Fruit fly (Drosophila melanogaster) whole organism, embryonic: Measurements from ENCODE around the gene CG13138.

Experiments
- Abd-B ChIP-seq: fragments of 200-800 bp; sonication (Bioruptor generic); optimal IDR thresholded peaks from 2 replicates; lab custom pipeline; 2018; ENCODE audit warnings: missing biosample characterization, mild to moderate bottlenecking, missing genetic modification characterization, moderate library complexity
- Asciz ChIP-seq: fragments of 200-800 bp; sonication (Bioruptor generic); optimal IDR thresholded peaks from 2 replicates; lab custom pipeline; 2017; ENCODE audit warnings: missing biosample characterization, mild to moderate bottlenecking, missing genetic modification characterization, missing genetic modification reagents
- Bdp1 ChIP-seq: fragments of 200-800 bp; sonication (Bioruptor generic); optimal IDR thresholded peaks from 3 replicates; lab custom pipeline; 2016; ENCODE audit warnings: missing biosample characterization, missing genetic modification characterization
- CG10209 ChIP-seq: fragments of 200-800 bp; sonication (Bioruptor generic); optimal IDR thresholded peaks from 3 replicates; lab custom pipeline; 2017; ENCODE audit warnings: missing biosample characterization, mild to moderate bottlenecking, missing genetic modification characterization, missing genetic modification reagents
- CG1024 ChIP-seq: fragments of 200-800 bp; sonication (Bioruptor generic); IDR thresholded peaks from 2 replicates; pipeline ENCODE4 v1.3.6; 2022; ENCODE audit warnings: missing biosample characterization, missing genetic modification characterization
- CG10431 ChIP-seq: fragments of 200-800 bp; sonication (Bioruptor generic); optimal IDR thresholded peaks from 3 replicates; lab custom pipeline; 2018; ENCODE audit warnings: missing biosample characterization, mild to moderate bottlenecking, missing genetic modification characterization
- CG10565 ChIP-seq: fragments of 200-800 bp; sonication (Bioruptor generic); optimal IDR thresholded peaks from 3 replicates; lab custom pipeline; 2016; ENCODE audit warnings: missing biosample characterization, mild to moderate bottlenecking, missing genetic modification characterization
- CG11560 ChIP-seq: fragments of 200-800 bp; sonication (Bioruptor generic); IDR thresholded peaks from 3 replicates; pipeline ENCODE4 v1.3.6; 2022; ENCODE audit warnings: missing biosample characterization, missing genetic modification characterization
- CG11723 ChIP-seq: fragments of 200-800 bp; sonication (Bioruptor generic); optimal IDR thresholded peaks from 2 replicates; lab custom pipeline; 2017; ENCODE audit warnings: missing biosample characterization, mild to moderate bottlenecking, missing genetic modification characterization
- CG13287 ChIP-seq: fragments of 200-800 bp; sonication (Bioruptor generic); IDR thresholded peaks from 2 replicates; pipeline ENCODE4 v1.3.6; 2022; ENCODE audit warnings: missing biosample characterization, missing genetic modification characterization; ENCODE audit not compliant: partially characterized antibody
- CG13296 ChIP-seq: fragments of 200-800 bp; sonication (Bioruptor generic); optimal IDR thresholded peaks from 3 replicates; lab custom pipeline; 2018; ENCODE audit warnings: missing biosample characterization, mild to moderate bottlenecking, missing genetic modification characterization
- CG17829 ChIP-seq: fragments of 200-800 bp; optimal IDR thresholded peaks from 2 replicates; lab custom pipeline; 2019; ENCODE audit warnings: missing biosample characterization, mild to moderate bottlenecking, missing genetic modification characterization, moderate library complexity
- CG1792 ChIP-seq: fragments of 200-800 bp; sonication (Bioruptor generic); optimal IDR thresholded peaks from 2 replicates; lab custom pipeline; 2016; ENCODE audit warnings: missing biosample characterization, missing genetic modification characterization
- CG18599 ChIP-seq: fragments of 200-800 bp; sonication (Bioruptor generic); optimal IDR thresholded peaks from 3 replicates; lab custom pipeline; 2017; ENCODE audit warnings: missing biosample characterization, missing genetic modification characterization, mild to moderate bottlenecking, moderate library complexity, missing genetic modification reagents
- CG2202 ChIP-seq: fragments of 200-800 bp; sonication (Bioruptor generic); optimal IDR thresholded peaks from 2 replicates; lab custom pipeline; 2018; ENCODE audit warnings: missing biosample characterization, mild to moderate bottlenecking, missing genetic modification characterization
- CG2712 ChIP-seq: fragments of 200-800 bp; optimal IDR thresholded peaks from 3 replicates; lab custom pipeline; 2019; ENCODE audit warnings: missing biosample characterization, mild to moderate bottlenecking, missing genetic modification characterization, moderate library complexity
- CG3065 ChIP-seq: fragments of 200-800 bp; sonication (Bioruptor generic); optimal IDR thresholded peaks from 2 replicates; lab custom pipeline; 2016; ENCODE audit warnings: missing biosample characterization, missing genetic modification characterization
- CG34224 ChIP-seq: fragments of 200-800 bp; sonication (Bioruptor generic); IDR thresholded peaks from 3 replicates; pipeline ENCODE4 v1.3.6; 2022; ENCODE audit warnings: missing biosample characterization, missing genetic modification characterization; ENCODE audit not compliant: partially characterized antibody
- CG34376 ChIP-seq: fragments of 200-800 bp; sonication (Bioruptor generic); optimal IDR thresholded peaks from 2 replicates; lab custom pipeline; 2018; ENCODE audit warnings: missing biosample characterization, mild to moderate bottlenecking, missing genetic modification characterization
- CG43689 ChIP-seq: fragments of 200-800 bp; sonication (Bioruptor generic); IDR thresholded peaks from 2 replicates; pipeline ENCODE4 v1.3.6; 2022; ENCODE audit warnings: missing biosample characterization, missing genetic modification characterization
- CG7372 ChIP-seq: fragments of 200-800 bp; sonication (Bioruptor generic); IDR thresholded peaks from 2 replicates; pipeline ENCODE4 v1.3.6; 2022; ENCODE audit warnings: missing biosample characterization, missing genetic modification characterization
- CG7786 ChIP-seq: fragments of 200-800 bp; sonication (Bioruptor generic); optimal IDR thresholded peaks from 2 replicates; lab custom pipeline; 2016; ENCODE audit warnings: missing biosample characterization, missing genetic modification characterization
- CG9727 ChIP-seq: fragments of 200-800 bp; sonication (Bioruptor generic); optimal IDR thresholded peaks from 3 replicates; lab custom pipeline; 2017; ENCODE audit warnings: missing biosample characterization, mild to moderate bottlenecking, missing genetic modification characterization
- CkIIα-i1 ChIP-seq: fragments of 200-800 bp; sonication (Bioruptor generic); IDR thresholded peaks from 2 replicates; pipeline ENCODE4 v1.3.6; 2022; ENCODE audit warnings: missing biosample characterization, missing genetic modification characterization
- Dek ChIP-seq: fragments of 200-800 bp; sonication (Bioruptor generic); optimal IDR thresholded peaks from 3 replicates; lab custom pipeline; 2019; ENCODE audit warnings: missing biosample characterization, mild to moderate bottlenecking, missing genetic modification characterization, moderate library complexity
- Ets65A ChIP-seq: fragments of 200-800 bp; sonication (Bioruptor generic); peaks from one replicate; lab custom pipeline; 2016; ENCODE audit warnings: missing biosample characterization, missing genetic modification characterization
- Fer1 ChIP-seq: fragments of 200-800 bp; sonication (Bioruptor generic); optimal IDR thresholded peaks from 2 replicates; lab custom pipeline; 2017; ENCODE audit warnings: missing biosample characterization, mild to moderate bottlenecking, missing genetic modification characterization
- HLH3B ChIP-seq: fragments of 200-800 bp; sonication (Bioruptor generic); IDR thresholded peaks from 2 replicates; pipeline ENCODE4 v1.3.6; 2022; ENCODE audit warnings: missing biosample characterization, missing genetic modification characterization
- Hr3 ChIP-seq: fragments of 200-800 bp; sonication (Bioruptor generic); optimal IDR thresholded peaks from 3 replicates; lab custom pipeline; 2016; ENCODE audit warnings: missing biosample characterization, missing genetic modification characterization
- MESR4 ChIP-seq: fragments of 200-800 bp; sonication (Bioruptor generic); optimal IDR thresholded peaks from 2 replicates; lab custom pipeline; 2018; ENCODE audit warnings: missing biosample characterization, mild to moderate bottlenecking, missing genetic modification characterization, moderate library complexity
- Sry-β ChIP-seq: fragments of 200-800 bp; sonication (Bioruptor generic); optimal IDR thresholded peaks from 2 replicates; lab custom pipeline; 2018; ENCODE audit warnings: missing biosample characterization, mild to moderate bottlenecking, missing genetic modification characterization, moderate library complexity
- Usf ChIP-seq: fragments of 200-800 bp; sonication (Bioruptor generic); optimal IDR thresholded peaks from 2 replicates; lab custom pipeline; 2017; ENCODE audit warnings: missing genotype, missing biosample characterization, missing genetic modification characterization
- ac ChIP-seq: fragments of 200-800 bp; sonication (Bioruptor generic); optimal IDR thresholded peaks from 3 replicates; lab custom pipeline; 2017; ENCODE audit warnings: missing biosample characterization, mild to moderate bottlenecking, missing genetic modification characterization
- ara ChIP-seq: fragments of 200-800 bp; sonication (Bioruptor generic); IDR thresholded peaks from 2 replicates; pipeline ENCODE4 v1.3.6; 2022; ENCODE audit warnings: missing biosample characterization, missing genetic modification characterization
- ato ChIP-seq: fragments of 200-800 bp; sonication (Bioruptor generic); IDR thresholded peaks from 2 replicates; pipeline ENCODE4 v1.3.6; 2022; ENCODE audit warnings: missing biosample characterization, missing genetic modification characterization; ENCODE audit not compliant: partially characterized antibody
- bab2 ChIP-seq: fragments of 200-800 bp; sonication (Bioruptor generic); optimal IDR thresholded peaks from 2 replicates; lab custom pipeline; 2016; ENCODE audit warnings: missing biosample characterization, missing genetic modification characterization
- dan ChIP-seq: fragments of 200-800 bp; sonication (Bioruptor generic); IDR thresholded peaks from 2 replicates; pipeline ENCODE4 v1.3.6; 2022; ENCODE audit warnings: missing biosample characterization, missing genetic modification characterization
- danr ChIP-seq: fragments of 200-800 bp; sonication (Bioruptor generic); IDR thresholded peaks from 2 replicates; pipeline ENCODE4 v1.3.6; 2022; ENCODE audit warnings: missing biosample characterization, missing genetic modification characterization
- emc ChIP-seq: fragments of 200-800 bp; sonication (Bioruptor generic); optimal IDR thresholded peaks from 2 replicates; lab custom pipeline; 2016; ENCODE audit warnings: missing biosample characterization, missing genetic modification characterization
- en ChIP-seq: fragments of 200-800 bp; sonication (Bioruptor generic); optimal IDR thresholded peaks from 2 replicates; lab custom pipeline; 2016; ENCODE audit warnings: missing biosample characterization, missing genetic modification characterization
- grn ChIP-seq: fragments of 200-800 bp; sonication (Bioruptor generic); optimal IDR thresholded peaks from 3 replicates; lab custom pipeline; 2017; ENCODE audit warnings: missing biosample characterization, missing genetic modification characterization
- hb ChIP-seq: fragments of 200-800 bp; sonication (Bioruptor generic); IDR thresholded peaks from 3 replicates; pipeline ENCODE4 v1.3.6; 2022; ENCODE audit warnings: missing biosample characterization, missing genetic modification characterization; ENCODE audit not compliant: partially characterized antibody
- lilli ChIP-seq: fragments of 200-800 bp; sonication (Bioruptor generic); optimal IDR thresholded peaks from 3 replicates; lab custom pipeline; 2016; ENCODE audit warnings: missing biosample characterization, missing genetic modification characterization
- lmd ChIP-seq: fragments of 200-800 bp; sonication (Bioruptor generic); IDR thresholded peaks from 2 replicates; pipeline ENCODE4 v1.3.6; 2022; ENCODE audit warnings: missing biosample characterization, missing genetic modification characterization
- luna ChIP-seq: fragments of 200-800 bp; sonication (Bioruptor generic); optimal IDR thresholded peaks from 2 replicates; lab custom pipeline; 2016; ENCODE audit warnings: missing biosample characterization, missing genetic modification characterization
- p53 ChIP-seq: fragments of 200-800 bp; sonication (Bioruptor generic); optimal IDR thresholded peaks from 2 replicates; lab custom pipeline; 2016; ENCODE audit warnings: missing biosample characterization, missing genetic modification characterization
- sisA ChIP-seq: fragments of 200-800 bp; sonication (Bioruptor generic); IDR thresholded peaks from 2 replicates; pipeline ENCODE4 v1.3.6; 2022; ENCODE audit warnings: missing biosample characterization, missing genetic modification characterization
- sug ChIP-seq: fragments of 200-800 bp; optimal IDR thresholded peaks from 2 replicates; lab custom pipeline; 2019; ENCODE audit warnings: missing biosample characterization, mild to moderate bottlenecking, missing genetic modification characterization, moderate library complexity
- tap ChIP-seq: fragments of 200-800 bp; optimal IDR thresholded peaks from 3 replicates; lab custom pipeline; 2019; ENCODE audit warnings: missing biosample characterization, mild to moderate bottlenecking, missing genetic modification characterization, moderate library complexity
- toy ChIP-seq: fragments of 200-800 bp; sonication (Bioruptor generic); IDR thresholded peaks from 2 replicates; pipeline ENCODE4 v1.3.6; 2022; ENCODE audit warnings: missing biosample characterization, missing genetic modification characterization
- ttk ChIP-seq: fragments of 200-800 bp; sonication (Bioruptor generic); IDR thresholded peaks from 2 replicates; pipeline ENCODE4 v2.1.2; 2022; ENCODE audit warnings: missing biosample characterization, missing genetic modification characterization
- zf30C ChIP-seq: fragments of 200-800 bp; sonication (Bioruptor generic); optimal IDR thresholded peaks from 3 replicates; lab custom pipeline; 2018; ENCODE audit warnings: missing biosample characterization, mild to moderate bottlenecking, missing genetic modification characterization

Gene CG13138

dm6 chr2L:10342471-10342870 lies 40.7 kb upstream of the CG13138 start, which contains the start of gene Sps2 (continued):
- no peak for TF ChIP-seq CG7786
- TF ChIP-seq Usf = no peak
- no peak for TF ChIP-seq p53 (GFP tag; lab: Kevin White, UChicago)
- no peak for TF ChIP-seq lmd (GFP tag; lab: Robert Waterston, UW)
- no peak for TF ChIP-seq CG7372
- peak; percentile 18 for TF ChIP-seq lilli
- no peak for TF ChIP-seq CG10565 (GFP tag; lab: Kevin White, UChicago)
- TF ChIP-seq MESR4 (GFP tag; lab: Kevin White, UChicago) = peak; percentile 10
- TF ChIP-seq ara (GFP tag; lab: Robert Waterston, UW) = no peak
- TF ChIP-seq emc (GFP tag; lab: Kevin White, UChicago) = no peak
- no peak for TF ChIP-seq Ets65A (GFP tag; lab: Kevin White, UChicago)
- peak; percentile 17 for TF ChIP-seq Dek (tag; lab: Kevin White, UChicago)
- no peak for TF ChIP-seq CG10209
- TF ChIP-seq CG17829 (tag; lab: Kevin White, UChicago) = peak; percentile 42
- no peak for TF ChIP-seq sisA (GFP tag; lab: Robert Waterston, UW)
- no peak for TF ChIP-seq CG11723 (GFP tag; lab: Kevin White, UChicago)
- TF ChIP-seq hb = no peak
- TF ChIP-seq sug (tag; lab: Kevin White, UChicago) = peak; percentile 35
- no peak for TF ChIP-seq en (GFP tag; lab: Kevin White, UChicago)
- no peak for TF ChIP-seq HLH3B (GFP tag; lab: Robert Waterston, UW)
- no peak for TF ChIP-seq CG10431
- peak; percentile 80 for TF ChIP-seq CG34224 (GFP tag; lab: Robert Waterston, UW)
- TF ChIP-seq CG3065 = no peak
- no peak for TF ChIP-seq CG1024 (GFP tag; lab: Robert Waterston, UW)
- no peak for TF ChIP-seq CG11560
- TF ChIP-seq bab2 (GFP tag; lab: Kevin White, UChicago) = no peak
- no peak for TF ChIP-seq CG2202 (tag; lab: Kevin White, UChicago)
- peak; percentile 18 for TF ChIP-seq CG13296 (GFP tag; lab: Kevin White, UChicago)
- no peak for TF ChIP-seq tap (tag; lab: Kevin White, UChicago)
- TF ChIP-seq luna (GFP tag; lab: Kevin White, UChicago) = no peak
- TF ChIP-seq toy (GFP tag; lab: Robert Waterston, UW) = no peak
- no peak for TF ChIP-seq CG1792
- TF ChIP-seq CG2712 (tag; lab: Kevin White, UChicago) = peak; percentile 45
- TF ChIP-seq Asciz (GFP tag; lab: Kevin White, UChicago) = no peak
- peak; percentile 33 for TF ChIP-seq CG9727
- peak; percentile 52 for TF ChIP-seq CG34376 (GFP tag; lab: Kevin White, UChicago)
- TF ChIP-seq Fer1 (GFP tag; lab: Kevin White, UChicago) = no peak
- no peak for TF ChIP-seq dan (GFP tag; lab: Robert Waterston, UW)
- no peak for TF ChIP-seq CG18599 (GFP tag; lab: Kevin White, UChicago)
- TF ChIP-seq CkIIα-i1 (GFP tag; lab: Robert Waterston, UW) = no peak
- peak; percentile 94 for TF ChIP-seq grn
- TF ChIP-seq ttk (GFP tag; lab: Robert Waterston, UW) = no peak
- no peak for TF ChIP-seq Hr3 (GFP tag; lab: Kevin White, UChicago)
- no peak for TF ChIP-seq ac (GFP tag; lab: Kevin White, UChicago)
- no peak for TF ChIP-seq danr (GFP tag; lab: Robert Waterston, UW)
- no peak for TF ChIP-seq Sry-β (GFP tag; lab: Kevin White, UChicago)
- no peak for TF ChIP-seq Abd-B (GFP tag; lab: Kevin White, UChicago)
- TF ChIP-seq Bdp1 (GFP tag; lab: Kevin White, UChicago) = no peak
- no peak for TF ChIP-seq CG43689 (GFP tag; lab: Robert Waterston, UW)
- TF ChIP-seq ato = peak; percentile 51; the same call in 1 of the 2 replicates
- no peak for TF ChIP-seq zf30C (GFP tag; lab: Kevin White, UChicago)
- TF ChIP-seq CG13287 (GFP tag; lab: Robert Waterston, UW) = peak; percentile 85
